Fruit fly (Drosophila melanogaster): Measurements from ENCODE around the gene CG4572.

DNA sequence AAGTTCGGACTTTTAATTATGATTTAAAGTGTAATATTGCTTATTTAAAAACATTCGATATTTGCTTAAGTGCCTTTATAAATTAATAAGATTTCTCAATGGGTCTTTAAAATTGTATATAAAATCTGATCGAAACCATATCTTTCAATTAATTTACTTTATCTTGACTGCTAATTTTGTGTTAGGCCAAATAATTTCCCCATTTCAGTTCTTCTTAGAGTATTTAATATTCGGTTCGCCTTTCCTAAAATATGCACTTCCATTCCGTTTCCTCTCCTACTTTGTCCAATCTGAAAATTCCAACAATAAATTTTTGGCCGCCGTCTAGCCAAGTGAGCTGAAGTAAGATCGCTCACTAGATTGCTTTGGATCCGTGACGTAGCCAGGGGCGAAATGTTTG lies 39.7 kb downstream of the CG4572 start:
- no peak for TF ChIP-seq h (optimal IDR thresholded peaks at IDR 0.05)
- no peak for TF ChIP-seq Myc (optimal IDR thresholded peaks at IDR 0.05)
- TF ChIP-seq Sin3A (optimal IDR thresholded peaks at IDR 0.05), result no peak
- TF ChIP-seq psq (optimal IDR thresholded peaks at IDR 0.05), result no peak
- no peak for TF ChIP-seq ttk (optimal IDR thresholded peaks at IDR 0.05)
- no peak for TF ChIP-seq insv (optimal IDR thresholded peaks at IDR 0.05)
